Fruit fly (Drosophila melanogaster) whole organism, embryonic: ENCODE results near the gene CG9391.
A peak's percentile ranks its signal among the peaks of the same experiment; 100 is the strongest.

Source experiments
- Atf3 ChIP-seq: fragments of 200-800 bp; sonication (Bioruptor generic); optimal IDR thresholded peaks from 3 replicates; lab custom pipeline; 2016; ENCODE audit warnings: missing biosample characterization, missing genetic modification characterization
- CG10267 ChIP-seq: fragments of 200-800 bp; sonication (Bioruptor generic); optimal IDR thresholded peaks from 2 replicates; lab custom pipeline; 2018; ENCODE audit warnings: missing biosample characterization, mild to moderate bottlenecking, missing genetic modification characterization, moderate library complexity
- CG10959 ChIP-seq: fragments of 200-800 bp; sonication (Bioruptor generic); IDR thresholded peaks from 2 replicates; pipeline ENCODE4 v1.3.6; 2022; ENCODE audit warnings: missing biosample characterization, missing genetic modification characterization
- CG11085 ChIP-seq: fragments of 200-800 bp; sonication (Bioruptor generic); IDR thresholded peaks from 2 replicates; pipeline ENCODE4 v1.3.6; 2022; ENCODE audit warnings: missing biosample characterization, missing genetic modification characterization
- CG11504 ChIP-seq: fragments of 200-800 bp; sonication (Bioruptor generic); optimal IDR thresholded peaks from 3 replicates; lab custom pipeline; 2019; ENCODE audit warnings: missing biosample characterization, mild to moderate bottlenecking, missing genetic modification characterization, moderate library complexity
- CG13424 ChIP-seq: fragments of 200-800 bp; sonication (Bioruptor generic); optimal IDR thresholded peaks from 2 replicates; lab custom pipeline; 2019; ENCODE audit warnings: missing biosample characterization, mild to moderate bottlenecking, missing genetic modification characterization, moderate library complexity
- CG14860 ChIP-seq: fragments of 200-800 bp; sonication (Bioruptor generic); IDR thresholded peaks from 3 replicates; pipeline ENCODE4 v1.3.6; 2022; ENCODE audit warnings: missing biosample characterization, missing genetic modification characterization; ENCODE audit not compliant: partially characterized antibody
- CG15479 ChIP-seq: fragments of 200-800 bp; sonication (Bioruptor generic); optimal IDR thresholded peaks from 3 replicates; lab custom pipeline; 2019; ENCODE audit warnings: missing biosample characterization, mild to moderate bottlenecking, missing genetic modification characterization, moderate library complexity
- CG15601 ChIP-seq: fragments of 200-800 bp; sonication (Bioruptor generic); optimal IDR thresholded peaks from 3 replicates; lab custom pipeline; 2019; ENCODE audit warnings: missing biosample characterization, mild to moderate bottlenecking, missing genetic modification characterization, moderate library complexity
- CG16863 ChIP-seq: fragments of 200-800 bp; sonication (Bioruptor generic); optimal IDR thresholded peaks from 3 replicates; lab custom pipeline; 2016; ENCODE audit warnings: missing biosample characterization, missing genetic modification characterization
- CG3163 ChIP-seq: fragments of 200-800 bp; sonication (Bioruptor generic); optimal IDR thresholded peaks from 3 replicates; lab custom pipeline; 2016; ENCODE audit warnings: missing biosample characterization, missing genetic modification characterization
- CG32767 ChIP-seq: fragments of 200-800 bp; sonication (Bioruptor generic); IDR thresholded peaks from 2 replicates; pipeline ENCODE4 v1.3.6; 2022; ENCODE audit warnings: missing biosample characterization, missing genetic modification characterization
- CG33213 ChIP-seq: fragments of 200-800 bp; sonication (Bioruptor generic); optimal IDR thresholded peaks from 3 replicates; lab custom pipeline; 2016; ENCODE audit warnings: missing biosample characterization, missing genetic modification characterization
- CG4282 ChIP-seq: fragments of 200-800 bp; sonication (Bioruptor generic); optimal IDR thresholded peaks from 2 replicates; lab custom pipeline; 2016; ENCODE audit warnings: missing biosample characterization, missing genetic modification characterization
- CG4820 ChIP-seq: fragments of 200-800 bp; sonication (Bioruptor generic); optimal IDR thresholded peaks from 3 replicates; lab custom pipeline; 2016; ENCODE audit warnings: missing biosample characterization, missing genetic modification characterization
- CG6689 ChIP-seq: fragments of 200-800 bp; sonication (Bioruptor generic); IDR thresholded peaks from 2 replicates; pipeline ENCODE4 v1.3.6; 2022; ENCODE audit warnings: missing biosample characterization, missing genetic modification characterization
- CG7786 ChIP-seq: fragments of 200-800 bp; sonication (Bioruptor generic); optimal IDR thresholded peaks from 2 replicates; lab custom pipeline; 2016; ENCODE audit warnings: missing biosample characterization, missing genetic modification characterization
- CG7963 ChIP-seq: fragments of 200-800 bp; sonication (Bioruptor generic); IDR thresholded peaks from 3 replicates; pipeline ENCODE4 v1.3.6; 2022; ENCODE audit warnings: missing biosample characterization, missing genetic modification characterization; ENCODE audit not compliant: partially characterized antibody
- CHES-1-like ChIP-seq: fragments of 200-800 bp; sonication (Bioruptor generic); optimal IDR thresholded peaks from 2 replicates; lab custom pipeline; 2016; ENCODE audit warnings: missing biosample characterization, missing genetic modification characterization
- Dfd ChIP-seq, 2 experiments: fragments of >200 bp; optimal IDR thresholded peaks; 2 replicates each; lab custom pipeline; 2017; ENCODE audit warnings: missing biosample characterization in 2 of 2, missing genetic modification characterization in 2 of 2
- Hr78 ChIP-seq, 2 experiments: fragments of 200-800 bp in 1 of 2; fragments of >200 bp in 1 of 2; sonication (Bioruptor generic) in 1 of 2; optimal IDR thresholded peaks; 2 replicates each; lab custom pipeline; 2017 to 2019; ENCODE audit warnings: missing biosample characterization in 2 of 2, missing genetic modification characterization in 2 of 2, mild to moderate bottlenecking in 1 of 2, moderate library complexity in 1 of 2
- Kr ChIP-seq: fragments of 200-800 bp; sonication (Bioruptor generic); optimal IDR thresholded peaks from 2 replicates; lab custom pipeline; 2017; ENCODE audit warnings: missing biosample characterization, mild to moderate bottlenecking, missing genetic modification characterization
- MTF-1 ChIP-seq: fragments of 200-800 bp; sonication (Bioruptor generic); optimal IDR thresholded peaks from 2 replicates; lab custom pipeline; 2018; ENCODE audit warnings: missing biosample characterization, mild to moderate bottlenecking, missing genetic modification characterization, borderline replicate concordance
- Neu2 ChIP-seq: fragments of 200-800 bp; sonication (Bioruptor generic); optimal IDR thresholded peaks from 3 replicates; lab custom pipeline; 2016; ENCODE audit warnings: missing biosample characterization, missing genetic modification characterization, borderline replicate concordance
- Nf-YB ChIP-seq: fragments of 200-800 bp; sonication (Bioruptor generic); optimal IDR thresholded peaks from 3 replicates; lab custom pipeline; 2019; ENCODE audit warnings: missing biosample characterization, mild to moderate bottlenecking, missing genetic modification characterization, moderate library complexity
- Stat92E ChIP-seq, 3 experiments: fragments of >200 bp in 2 of 3; fragments of 200-800 bp in 1 of 3; sonication (Bioruptor generic) in 1 of 3; optimal IDR thresholded peaks; 2 replicates each; lab custom pipeline; 2017 to 2019; ENCODE audit warnings: missing biosample characterization in 3 of 3, missing genetic modification characterization in 3 of 3, mild to moderate bottlenecking in 1 of 3, moderate library complexity in 1 of 3
- Vsx1 ChIP-seq: fragments of 200-800 bp; sonication (Bioruptor generic); optimal IDR thresholded peaks from 2 replicates; lab custom pipeline; 2017; ENCODE audit warnings: missing biosample characterization, mild to moderate bottlenecking, missing genetic modification characterization, missing genetic modification reagents
- Xrp1 ChIP-seq: fragments of 200-800 bp; sonication (Bioruptor generic); IDR thresholded peaks from 2 replicates; pipeline ENCODE4 v1.3.6; 2022; ENCODE audit warnings: missing biosample characterization, missing genetic modification characterization
- al ChIP-seq: fragments of 200-800 bp; sonication (Bioruptor generic); IDR thresholded peaks from 2 replicates; pipeline ENCODE4 v1.3.6; 2022; ENCODE audit warnings: missing biosample characterization, missing genetic modification characterization
- bigmax ChIP-seq: fragments of 200-800 bp; sonication (Bioruptor generic); optimal IDR thresholded peaks from 2 replicates; lab custom pipeline; 2018; ENCODE audit warnings: missing biosample characterization, mild to moderate bottlenecking, missing genetic modification characterization
- cas ChIP-seq: fragments of 200-800 bp; sonication (Bioruptor generic); IDR thresholded peaks from 2 replicates; pipeline ENCODE4 v1.3.6; 2022; ENCODE audit warnings: missing biosample characterization, missing genetic modification characterization
- ci ChIP-seq: fragments of 200-800 bp; sonication (Bioruptor generic); IDR thresholded peaks from 3 replicates; pipeline ENCODE4 v1.3.6; 2022; ENCODE audit warnings: missing biosample characterization, missing genetic modification characterization
- dan ChIP-seq: fragments of 200-800 bp; sonication (Bioruptor generic); IDR thresholded peaks from 2 replicates; pipeline ENCODE4 v1.3.6; 2022; ENCODE audit warnings: missing biosample characterization, missing genetic modification characterization
- dm ChIP-seq: fragments of 200-800 bp; sonication (Bioruptor generic); optimal IDR thresholded peaks from 3 replicates; lab custom pipeline; 2016; ENCODE audit warnings: missing biosample characterization, missing genetic modification characterization
- fd102C ChIP-seq: fragments of 200-800 bp; sonication (Bioruptor generic); optimal IDR thresholded peaks from 2 replicates; lab custom pipeline; 2018; ENCODE audit warnings: missing biosample characterization, mild to moderate bottlenecking, missing genetic modification characterization, moderate library complexity
- fd3F ChIP-seq: fragments of 200-800 bp; sonication (Bioruptor generic); optimal IDR thresholded peaks from 2 replicates; lab custom pipeline; 2018; ENCODE audit warnings: missing biosample characterization, mild to moderate bottlenecking, missing genetic modification characterization, moderate library complexity
- kni ChIP-seq: fragments of 200-800 bp; sonication (Bioruptor generic); optimal IDR thresholded peaks from 3 replicates; lab custom pipeline; 2017; ENCODE audit warnings: mild to moderate bottlenecking, missing biosample characterization, missing genetic modification reagents, missing genetic modification characterization
- odd ChIP-seq: fragments of 200-800 bp; sonication (Bioruptor generic); optimal IDR thresholded peaks from 2 replicates; lab custom pipeline; 2017; ENCODE audit warnings: missing biosample characterization, mild to moderate bottlenecking, missing genetic modification characterization
- pfk ChIP-seq: fragments of 200-800 bp; sonication (Bioruptor generic); optimal IDR thresholded peaks from 2 replicates; lab custom pipeline; 2018; ENCODE audit warnings: missing biosample characterization, mild to moderate bottlenecking, missing genetic modification characterization, moderate library complexity
- pnt ChIP-seq: fragments of 200-800 bp; sonication (Bioruptor generic); optimal IDR thresholded peaks from 3 replicates; lab custom pipeline; 2016; ENCODE audit warnings: missing biosample characterization, missing genetic modification characterization
- pros ChIP-seq: fragments of 200-800 bp; sonication (Bioruptor generic); optimal IDR thresholded peaks from 3 replicates; lab custom pipeline; 2019; ENCODE audit warnings: missing biosample characterization, mild to moderate bottlenecking, missing genetic modification characterization, moderate library complexity
- rib ChIP-seq: fragments of 200-800 bp; sonication (Bioruptor generic); IDR thresholded peaks from 2 replicates; pipeline ENCODE4 v1.3.6; 2022; ENCODE audit warnings: missing biosample characterization, missing genetic modification characterization
- sd ChIP-seq: fragments of 200-800 bp; sonication (Bioruptor generic); optimal IDR thresholded peaks from 3 replicates; lab custom pipeline; 2018; ENCODE audit warnings: missing biosample characterization, mild to moderate bottlenecking, missing genetic modification characterization, moderate library complexity
- so ChIP-seq: fragments of 200-800 bp; sonication (Bioruptor generic); IDR thresholded peaks from 3 replicates; pipeline ENCODE4 v1.3.6; 2022; ENCODE audit warnings: missing biosample characterization, missing genetic modification characterization
- sqz ChIP-seq: fragments of 200-800 bp; sonication (Bioruptor generic); optimal IDR thresholded peaks from 3 replicates; lab custom pipeline; 2018; ENCODE audit warnings: missing biosample characterization, mild to moderate bottlenecking, missing genetic modification characterization
- wdn ChIP-seq: fragments of 200-800 bp; sonication (Bioruptor generic); IDR thresholded peaks from 2 replicates; pipeline ENCODE4 v1.3.6; 2022; ENCODE audit warnings: missing biosample characterization, missing genetic modification characterization
- wor ChIP-seq: fragments of 200-800 bp; sonication (Bioruptor generic); IDR thresholded peaks from 2 replicates; pipeline ENCODE4 v1.3.6; 2022; ENCODE audit warnings: missing biosample characterization, missing genetic modification characterization
- zen2 ChIP-seq: fragments of 200-800 bp; sonication (Bioruptor generic); IDR thresholded peaks from 3 replicates; pipeline ENCODE4 v1.3.6; 2022; ENCODE audit warnings: missing biosample characterization, missing genetic modification characterization; ENCODE audit not compliant: partially characterized antibody

The CG9391 gene

DNA sequence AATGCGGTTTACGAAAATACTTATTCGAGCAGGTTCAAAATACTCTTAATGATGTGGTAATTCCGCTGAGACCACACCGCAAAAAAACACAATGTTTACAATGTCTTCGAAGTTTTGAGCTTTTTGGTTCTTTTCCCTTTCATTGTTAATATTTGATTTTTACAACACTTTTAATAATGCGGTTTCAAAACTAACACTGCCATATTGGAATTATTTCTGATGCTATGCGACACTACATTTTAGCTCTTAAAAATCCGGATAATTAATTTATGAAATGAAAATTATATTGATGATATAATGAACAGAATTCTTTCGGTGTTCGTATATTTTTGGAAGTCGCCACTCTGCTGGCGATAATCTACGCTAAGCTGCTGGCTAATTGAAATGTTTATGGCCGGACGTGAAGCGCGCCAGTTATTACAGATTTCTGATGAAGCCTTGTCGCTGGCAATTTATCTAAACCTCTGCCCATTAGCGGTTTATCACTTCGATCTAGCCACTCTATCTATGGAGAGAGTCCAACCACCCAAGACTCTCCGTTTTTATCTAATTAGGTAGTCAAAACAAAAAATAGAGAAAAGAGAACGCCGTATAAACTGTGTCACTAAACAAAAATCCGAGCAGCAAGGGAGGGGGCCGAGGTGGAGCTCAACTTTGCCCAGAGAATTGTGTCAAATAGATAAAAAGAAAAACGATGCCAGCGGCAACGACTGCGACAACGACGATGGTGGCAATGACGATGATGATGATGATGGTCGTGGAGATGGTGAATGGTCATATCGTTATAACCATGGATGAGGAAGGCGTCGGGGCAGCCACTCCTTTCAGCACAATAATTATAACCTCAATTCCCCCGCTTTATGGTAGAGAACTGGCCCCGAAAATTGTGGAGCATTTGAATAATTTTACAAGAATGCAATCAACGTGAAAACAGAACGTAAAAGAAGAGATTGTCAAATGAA, 11.8 kb downstream of the CG9391 start (continued):
- TF ChIP-seq CG7963 (GFP tag; lab: Robert Waterston, UW) (no peak), CG13424 (tag; lab: Kevin White, UChicago) (no peak), CG32767 (GFP tag; lab: Robert Waterston, UW) (no peak), dm (GFP tag; lab: Kevin White, UChicago) (no peak), bigmax (peak; percentile 32), Hr78 (GFP tag; optimal IDR thresholded peaks at IDR 0.05; lab: Kevin White, UChicago) (peak in 1 of 2 experiments; percentile 69), pros (GFP tag; lab: Kevin White, UChicago) (peak; percentile 10), dan (GFP tag; lab: Robert Waterston, UW) (no peak), odd (GFP tag; lab: Kevin White, UChicago) (no peak), Stat92E (GFP tag; optimal IDR thresholded peaks at IDR 0.05; lab: Kevin White, UChicago) (peak in 1 of 3 experiments; percentile 4), Vsx1 (GFP tag; lab: Kevin White, UChicago) (peak; percentile 17), CG15479 (GFP tag; lab: Kevin White, UChicago) (no peak), fd102C (GFP tag; lab: Kevin White, UChicago) (no peak), kni (peak; percentile 69), Nf-YB (no peak), zen2 (GFP tag; lab: Robert Waterston, UW) (no peak), sd (tag; lab: Kevin White, UChicago) (peak; percentile 78), CG14860 (no peak), Xrp1 (GFP tag; lab: Robert Waterston, UW) (no peak), cas (GFP tag; lab: Robert Waterston, UW) (no peak), Kr (GFP tag; lab: Kevin White, UChicago) (no peak), pnt (GFP tag; lab: Kevin White, UChicago) (no peak), al (GFP tag; lab: Robert Waterston, UW) (no peak), Neu2 (GFP tag; lab: Kevin White, UChicago) (no peak), CG11085 (GFP tag; lab: Robert Waterston, UW) (no peak), pfk (GFP tag; lab: Kevin White, UChicago) (no peak), CG4820 (GFP tag; lab: Kevin White, UChicago) (no peak), sqz (GFP tag; lab: Kevin White, UChicago) (peak; percentile 32), CG11504 (peak; percentile 15), Atf3 (GFP tag; lab: Kevin White, UChicago) (no peak), CG10267 (no peak), fd3F (GFP tag; lab: Kevin White, UChicago) (no peak), CG10959 (GFP tag; lab: Robert Waterston, UW) (no peak), wdn (GFP tag; lab: Robert Waterston, UW) (no peak), Dfd (GFP tag; optimal IDR thresholded peaks at IDR 0.05; lab: Kevin White, UChicago) (no peak), so (GFP tag; lab: Robert Waterston, UW) (no peak), rib (GFP tag; lab: Robert Waterston, UW) (no peak), wor (no peak), CG33213 (GFP tag; lab: Kevin White, UChicago) (no peak), ci (GFP tag; lab: Robert Waterston, UW) (no peak), CG6689 (no peak), CG4282 (no peak), CG7786 (GFP tag; lab: Kevin White, UChicago) (no peak), MTF-1 (GFP tag; lab: Kevin White, UChicago) (no peak), CHES-1-like (GFP tag; lab: Kevin White, UChicago) (no peak), CG15601 (no peak), CG3163 (no peak), CG16863 (GFP tag; lab: Kevin White, UChicago) (no peak)
